Worm (Caenorhabditis elegans): ENCODE data around the gene F52H2.15.

Gene F52H2.15

DNA sequence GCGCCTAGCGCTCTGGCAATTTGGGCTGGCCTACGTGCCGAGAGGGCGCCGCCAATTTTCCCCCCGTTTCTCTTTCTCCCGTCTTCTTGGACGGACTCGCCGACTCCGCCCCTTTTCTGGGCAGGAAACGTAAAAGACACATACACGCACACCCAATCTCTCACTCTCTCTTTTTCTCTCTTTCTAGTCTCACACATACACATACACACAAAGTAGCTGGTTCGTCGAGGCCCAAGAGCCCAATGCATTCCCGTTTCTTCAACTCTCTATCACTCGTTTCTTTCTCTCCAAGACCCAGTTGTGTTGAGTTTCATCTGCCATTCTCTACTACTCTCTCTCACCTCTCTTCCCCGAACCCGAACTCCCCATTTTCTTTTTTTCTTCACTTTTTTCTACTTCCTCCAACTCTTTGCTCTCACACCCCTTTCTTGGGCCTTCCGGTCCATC is 33.7 kb downstream of the F52H2.15 start (continued):
- TF ChIP-seq zag-1 (tag; optimal IDR thresholded peaks at IDR 0.05) (no peak), nhr-77 (tag; optimal IDR thresholded peaks at IDR 0.05) (peak; percentile 7), zip-11 (GFP tag; IDR thresholded peaks at IDR 0.05) (no peak), F44E2.7 (GFP tag; IDR thresholded peaks at IDR 0.05) (no peak), set-16 (GFP tag; IDR thresholded peaks at IDR 0.05) (peak; percentile 77), mdl-1 (tag; optimal IDR thresholded peaks at IDR 0.05) (no peak), rbr-2 (tag; optimal IDR thresholded peaks at IDR 0.05) (peak; percentile 85), dmd-6 (GFP tag; IDR thresholded peaks at IDR 0.05) (peak; percentile 32; the same call in 1 of the 2 replicates), ZK337.2 (GFP tag; IDR thresholded peaks at IDR 0.05) (no peak), ceh-32 (tag; optimal IDR thresholded peaks at IDR 0.05; ENCODE audit: poor library complexity) (peak; percentile 71), lin-38 (GFP tag; IDR thresholded peaks at IDR 0.05) (0 out of 2 replicates have a peak, but pooled peaks have one; percentile 24), skn-1 (tag; optimal IDR thresholded peaks at IDR 0.05) (no peak), tra-1 (GFP tag; IDR thresholded peaks at IDR 0.05) (no peak), egl-43 (GFP tag; IDR thresholded peaks at IDR 0.05) (peak; percentile 67; the same call in 1 of the 2 replicates), hlh-11 (tag; optimal IDR thresholded peaks at IDR 0.05) (peak; percentile 69), ceh-62 (tag; optimal IDR thresholded peaks at IDR 0.05) (no peak)

DNA sequence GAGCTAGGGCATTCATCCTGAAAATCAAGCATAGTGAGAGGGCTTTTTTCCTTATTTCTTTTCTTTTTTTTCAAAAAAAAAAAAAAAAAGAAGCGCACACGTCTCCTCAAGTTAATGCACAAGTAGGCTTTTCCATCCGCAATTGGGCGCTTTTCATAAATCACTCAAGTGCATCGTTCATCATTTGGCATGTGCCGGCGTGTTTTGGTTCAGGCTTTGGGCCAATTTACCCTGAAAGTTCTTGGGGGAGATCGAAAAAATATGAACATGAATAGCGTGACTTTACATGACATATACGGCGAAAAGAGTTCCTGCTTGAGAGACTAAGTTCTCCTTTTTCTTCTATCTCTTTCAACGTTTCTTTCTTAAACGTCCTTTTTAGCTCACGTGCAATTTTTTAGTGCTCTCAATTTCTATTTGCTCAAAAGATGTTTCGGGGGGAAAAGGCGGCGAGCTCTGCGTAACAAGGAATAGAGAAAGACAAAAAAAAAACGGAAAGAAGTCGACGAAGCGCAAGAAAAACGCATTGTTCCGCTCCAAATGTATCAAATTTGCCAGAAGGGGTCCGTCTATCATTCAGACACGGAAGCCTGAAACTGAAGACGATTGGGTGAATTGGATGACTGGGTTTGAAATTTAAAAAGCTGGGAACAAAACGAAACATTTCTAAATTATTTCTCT is 36.0 kb downstream of the F52H2.15 start:
- TF ChIP-seq aha-1 (tag) (peak; percentile 79), madf-9 (GFP tag; conservative IDR thresholded peaks at IDR 0.05) (no peak), rbr-2 (tag; optimal IDR thresholded peaks at IDR 0.05) (no peak), nhr-41 (GFP tag; IDR thresholded peaks at IDR 0.05) (no peak), nhr-48 (tag; optimal IDR thresholded peaks at IDR 0.05) (no peak), lir-3 (tag; optimal IDR thresholded peaks at IDR 0.05) (no peak), ceh-44 (GFP tag; IDR thresholded peaks at IDR 0.05) (no peak), tra-1 (GFP tag; IDR thresholded peaks at IDR 0.05) (no peak), arid-1 (GFP tag; conservative IDR thresholded peaks at IDR 0.05) (no peak), hif-1 (tag; optimal IDR thresholded peaks at IDR 0.05) (peak in 1 of 2 experiments; percentile 12), spr-3 (GFP tag; optimal IDR thresholded peaks at IDR 0.05) (no peak), daf-8 (GFP tag; IDR thresholded peaks at IDR 0.05) (no peak), fkh-10 (GFP tag; optimal IDR thresholded peaks at IDR 0.05) (no peak), F26F4.8 (GFP tag; conservative IDR thresholded peaks at IDR 0.05) (no peak), unc-62 (GFP tag; optimal IDR thresholded peaks at IDR 0.05 in 1 of 2) (peak in 1 of 2 experiments; percentile 69), unc-62 (tag; optimal IDR thresholded peaks at IDR 0.05) (no peak), hlh-30 (tag; optimal IDR thresholded peaks at IDR 0.05; ENCODE audit: insufficient read depth) (peak; percentile 1), ztf-7 (tag; optimal IDR thresholded peaks at IDR 0.05) (no peak)

DNA sequence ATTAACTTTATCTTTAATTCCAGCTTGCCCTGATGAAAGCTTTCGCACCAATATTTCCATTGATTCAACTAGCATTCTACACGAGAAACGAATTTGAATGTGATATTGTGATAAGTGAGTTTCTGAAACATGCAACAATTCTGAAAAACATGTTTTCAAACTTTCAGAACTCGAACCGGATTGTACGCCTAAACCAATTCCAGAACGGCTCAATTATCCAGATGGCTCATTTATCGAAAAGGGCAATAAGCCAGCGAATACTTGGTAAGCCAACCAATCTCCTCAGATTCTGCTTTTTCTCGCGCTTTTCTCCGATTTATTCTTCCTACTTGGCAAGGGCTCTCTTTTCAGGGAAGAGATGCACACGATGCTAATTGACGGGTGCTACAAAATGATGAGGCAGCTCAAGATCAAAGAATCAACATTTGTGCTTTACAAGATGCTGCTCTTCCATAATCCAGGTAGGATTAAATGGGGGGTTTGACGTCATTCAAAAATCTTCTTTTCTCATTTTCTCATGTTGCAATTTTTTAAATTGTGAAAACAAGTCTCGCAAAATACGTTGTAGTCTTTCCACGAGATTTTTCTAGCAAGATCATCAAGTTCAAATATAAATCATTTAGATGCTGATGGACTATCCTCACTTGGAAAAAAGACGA is 39.3 kb downstream of the F52H2.15 start:
- TF ChIP-seq dve-1 (tag; optimal IDR thresholded peaks at IDR 0.05; ENCODE audit: insufficient read depth) (peak; percentile 36), php-3 (GFP tag; IDR thresholded peaks at IDR 0.05) (no peak), jun-1 (tag; optimal IDR thresholded peaks at IDR 0.05) (no peak), fkh-10 (GFP tag; optimal IDR thresholded peaks at IDR 0.05) (peak; percentile 23), unc-62 (GFP tag; optimal IDR thresholded peaks at IDR 0.05 in 1 of 2) (peak in 1 of 2 experiments; percentile 13), unc-62 (tag; optimal IDR thresholded peaks at IDR 0.05) (no peak), aha-1 (tag) (peak; percentile 95), lsy-2 (tag; optimal IDR thresholded peaks at IDR 0.05) (peak in 1 of 2 experiments; percentile 4)
